Worm (Caenorhabditis elegans) whole organism, early embryonic: ENCODE measurements around the gene F41E6.15.

Source experiments
- B0310.2 ChIP-seq: sonication (generic microtip); optimal IDR thresholded peaks from 2 replicates; lab custom pipeline; 2016; ENCODE audit warnings: mild to moderate bottlenecking, missing genetic modification characterization, missing compliant biosample characterization
- F13C5.2 ChIP-seq: sonication (generic microtip); optimal IDR thresholded peaks from 2 replicates; lab custom pipeline; 2017; ENCODE audit warnings: mild to moderate bottlenecking, missing genetic modification characterization, inconsistent platforms, missing compliant biosample characterization
- aly-1 ChIP-seq: sonication (generic microtip); optimal IDR thresholded peaks from 2 replicates; lab custom pipeline; 2016; ENCODE audit warnings: missing genetic modification characterization, missing compliant biosample characterization
- ama-1 ChIP-seq: fragments of 150-350 bp; optimal IDR thresholded peaks from 2 replicates; lab custom pipeline; 2014
- ceh-13 ChIP-seq: fragments of 200-800 bp; sonication (Bioruptor generic); optimal IDR thresholded peaks from 2 replicates; lab custom pipeline; 2018; ENCODE audit warnings: mild to moderate bottlenecking, missing genetic modification characterization, missing compliant biosample characterization
- ceh-36 ChIP-seq: sonication (generic microtip); optimal IDR thresholded peaks from 2 replicates; lab custom pipeline; 2016; ENCODE audit warnings: missing genetic modification characterization, inconsistent platforms, missing compliant biosample characterization
- ets-7 ChIP-seq: sonication (generic microtip); optimal IDR thresholded peaks from 2 replicates; lab custom pipeline; 2016; ENCODE audit warnings: missing genotype, missing genetic modification characterization, missing compliant biosample characterization
- flt-1 ChIP-seq: fragments of 200-800 bp; sonication (Bioruptor generic); IDR thresholded peaks from 2 replicates; pipeline ENCODE4 v1.3.6; 2022; ENCODE audit warnings: missing genetic modification characterization, missing compliant biosample characterization
- hmbx-1 ChIP-seq: sonication (generic microtip); optimal IDR thresholded peaks from 2 replicates; lab custom pipeline; 2016; ENCODE audit warnings: mild to moderate bottlenecking, missing genetic modification characterization, missing compliant biosample characterization
- hmg-4 ChIP-seq: fragments of 200-800 bp; sonication (Bioruptor generic); optimal IDR thresholded peaks from 2 replicates; lab custom pipeline; 2018; ENCODE audit warnings: mild to moderate bottlenecking, missing genetic modification characterization, missing compliant biosample characterization
- hnd-1 ChIP-seq: sonication (generic microtip); optimal IDR thresholded peaks from 2 replicates; lab custom pipeline; 2016; ENCODE audit warnings: missing genetic modification characterization, missing compliant biosample characterization
- pes-1 ChIP-seq: fragments of 200-800 bp; sonication (Bioruptor generic); IDR thresholded peaks from 2 replicates; pipeline ENCODE4 v1.3.6; 2022; ENCODE audit warnings: missing genetic modification reagents, missing genetic modification characterization, missing compliant biosample characterization
- scrt-1 ChIP-seq: fragments of 200-800 bp; sonication (Bioruptor generic); IDR thresholded peaks from 2 replicates; pipeline ENCODE4 v1.3.6; 2022; ENCODE audit warnings: missing genetic modification characterization, missing compliant biosample characterization
- sea-1 ChIP-seq: fragments of 200-800 bp; sonication (Bioruptor generic); conservative IDR thresholded peaks from 2 replicates; pipeline ENCODE4 v1.3.6; 2022; ENCODE audit warnings: missing genetic modification characterization, missing compliant biosample characterization
- tbx-11 ChIP-seq: fragments of 200-800 bp; sonication (Bioruptor generic); IDR thresholded peaks from 2 replicates; pipeline ENCODE4 v1.3.6; 2022; ENCODE audit warnings: missing genetic modification characterization, missing compliant biosample characterization
- tbx-37 ChIP-seq: fragments of 200-800 bp; sonication (Bioruptor generic); conservative IDR thresholded peaks from 2 replicates; pipeline ENCODE4 v1.3.6; 2022; ENCODE audit warnings: missing genetic modification reagents, missing genetic modification characterization, missing compliant biosample characterization
- tra-4 ChIP-seq: sonication (generic microtip); optimal IDR thresholded peaks from 2 replicates; lab custom pipeline; 2017; ENCODE audit warnings: missing genetic modification characterization, missing compliant biosample characterization

F41E6.15 gene

ce11 chrV:8606099-8606696, 3.7 kb upstream of the F41E6.15 start, which contains the start of gene vps-60:
Gene vps-60, minus strand, starts transcription at chrV:8606128.
- TF ChIP-seq pes-1 (GFP tag; lab: Robert Waterston, UW) (no peak), ama-1 (lab: Kevin White, UChicago) (no peak), hnd-1 (no peak), ets-7 (peak; percentile 11), ceh-13 (GFP tag; lab: Kevin White, UChicago) (no peak), sea-1 (GFP tag; lab: Robert Waterston, UW) (peak; percentile 28; the same call in 1 of the 2 replicates), flt-1 (GFP tag; lab: Robert Waterston, UW) (peak; percentile 44; the same call in 1 of the 2 replicates), tra-4 (tag; lab: Kevin White, UChicago) (no peak), aly-1 (tag; lab: Kevin White, UChicago) (no peak), scrt-1 (GFP tag; lab: Robert Waterston, UW) (no peak), hmbx-1 (no peak), ceh-36 (tag; lab: Kevin White, UChicago) (no peak), hmg-4 (GFP tag; lab: Kevin White, UChicago) (peak; percentile 61), tbx-11 (GFP tag; lab: Robert Waterston, UW) (no peak), F13C5.2 (tag; lab: Kevin White, UChicago) (peak; percentile 57), tbx-37 (GFP tag; lab: Robert Waterston, UW) (no peak)

ce11 chrV:8603272-8603671, 734 bp upstream of the F41E6.15 start, which contains the start of gene F41E6.5:
Gene F41E6.5, plus strand, starts transcription at chrV:8603480.
- TF ChIP-seq ama-1 (lab: Kevin White, UChicago) (no peak), ets-7 (no peak), scrt-1 (GFP tag; lab: Robert Waterston, UW) (no peak), B0310.2 (tag; lab: Kevin White, UChicago) (no peak), hmbx-1 (no peak), tbx-11 (GFP tag; lab: Robert Waterston, UW) (no peak), aly-1 (tag; lab: Kevin White, UChicago) (no peak), tbx-37 (GFP tag; lab: Robert Waterston, UW) (no peak), hmg-4 (GFP tag; lab: Kevin White, UChicago) (no peak), ceh-13 (GFP tag; lab: Kevin White, UChicago) (no peak), sea-1 (GFP tag; lab: Robert Waterston, UW) (no peak), hnd-1 (no peak), pes-1 (GFP tag; lab: Robert Waterston, UW) (no peak), flt-1 (GFP tag; lab: Robert Waterston, UW) (no peak), tra-4 (tag; lab: Kevin White, UChicago) (no peak), ceh-36 (tag; lab: Kevin White, UChicago) (no peak), F13C5.2 (tag; lab: Kevin White, UChicago) (no peak)

DNA sequence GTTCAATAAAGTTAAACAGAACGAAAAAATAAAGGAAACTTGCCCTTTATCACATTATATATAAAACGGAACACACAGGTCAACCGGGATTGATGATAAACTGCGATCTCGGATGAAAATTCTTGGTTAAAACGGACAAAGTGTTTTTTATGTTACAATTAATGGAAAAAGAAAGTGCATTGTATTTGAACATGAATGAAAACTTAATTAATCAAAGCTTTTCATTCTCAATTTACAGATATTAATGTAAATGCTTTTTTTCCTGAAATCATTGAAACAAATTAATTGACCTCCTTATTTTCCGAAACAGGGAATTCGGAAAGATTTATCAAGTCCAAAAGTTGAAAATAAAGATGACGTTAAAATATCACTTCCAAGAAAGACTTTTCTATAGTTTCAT, 1.1 kb downstream of the F41E6.15 start, which contains the start of gene F41E6.8:
Gene F41E6.8 (minus strand): TSS at position 101 of the 400 bp plus-strand sequence.
- TF ChIP-seq tbx-11 (GFP tag; lab: Robert Waterston, UW), result no peak
- no peak for TF ChIP-seq ceh-13 (GFP tag; lab: Kevin White, UChicago)
- TF ChIP-seq aly-1 (tag; lab: Kevin White, UChicago), result no peak
- no peak for TF ChIP-seq flt-1 (GFP tag; lab: Robert Waterston, UW)
- TF ChIP-seq B0310.2 (tag; lab: Kevin White, UChicago), result no peak
- no peak for TF ChIP-seq hnd-1
- no peak for TF ChIP-seq F13C5.2 (tag; lab: Kevin White, UChicago)
- TF ChIP-seq scrt-1 (GFP tag; lab: Robert Waterston, UW), result no peak
- no peak for TF ChIP-seq pes-1 (GFP tag; lab: Robert Waterston, UW)

ce11 chrV:8599957-8600356, 2.6 kb downstream of the F41E6.15 start:
- TF ChIP-seq ceh-13 (GFP tag; lab: Kevin White, UChicago) (no peak), pes-1 (GFP tag; lab: Robert Waterston, UW) (no peak), aly-1 (tag; lab: Kevin White, UChicago) (no peak), hmg-4 (GFP tag; lab: Kevin White, UChicago) (no peak), tra-4 (tag; lab: Kevin White, UChicago) (no peak)

DNA sequence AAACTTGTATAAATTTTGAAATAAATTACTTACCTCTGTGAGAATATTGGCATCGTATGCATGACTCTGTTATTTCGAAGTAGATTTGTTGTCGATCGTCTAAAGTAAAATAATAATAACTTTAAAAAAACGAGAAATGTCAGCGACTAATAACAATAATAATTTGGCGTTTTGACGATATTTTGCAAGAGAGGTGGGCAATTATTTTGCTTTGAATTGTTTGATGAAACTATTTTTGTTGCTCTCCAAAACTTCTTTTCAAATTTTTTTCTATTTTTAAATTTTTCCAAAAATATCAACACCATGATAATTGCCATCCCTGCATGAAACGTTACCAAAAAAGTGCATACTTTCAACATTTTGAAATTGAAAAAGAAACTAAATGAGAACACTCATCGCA, 3.3 kb downstream of the F41E6.15 start, which contains the start of gene F41E6.7:
Gene F41E6.7 (minus strand): TSS at position 101 of the 400 bp plus-strand sequence.
- TF ChIP-seq ceh-13 (GFP tag; lab: Kevin White, UChicago), result no peak
- TF ChIP-seq scrt-1 (GFP tag; lab: Robert Waterston, UW), result no peak
- TF ChIP-seq tbx-37 (GFP tag; lab: Robert Waterston, UW), result no peak
- no peak for TF ChIP-seq sea-1 (GFP tag; lab: Robert Waterston, UW)
- no peak for TF ChIP-seq hnd-1
- no peak for TF ChIP-seq ceh-36 (tag; lab: Kevin White, UChicago)
- TF ChIP-seq F13C5.2 (tag; lab: Kevin White, UChicago), result no peak
- no peak for TF ChIP-seq hmbx-1
- TF ChIP-seq ama-1 (lab: Kevin White, UChicago), result no peak
- no peak for TF ChIP-seq hmg-4 (GFP tag; lab: Kevin White, UChicago)
- no peak for TF ChIP-seq B0310.2 (tag; lab: Kevin White, UChicago)
- TF ChIP-seq tbx-11 (GFP tag; lab: Robert Waterston, UW), result no peak
- no peak for TF ChIP-seq ets-7
- TF ChIP-seq flt-1 (GFP tag; lab: Robert Waterston, UW), result no peak
- no peak for TF ChIP-seq aly-1 (tag; lab: Kevin White, UChicago)
- TF ChIP-seq tra-4 (tag; lab: Kevin White, UChicago), result no peak
- TF ChIP-seq pes-1 (GFP tag; lab: Robert Waterston, UW), result no peak

ce11 chrV:8594105-8594964, 8.2 kb downstream of the F41E6.15 start, which contains the start of gene tag-196:
Gene tag-196, plus strand, starts transcription at chrV:8594914.
- TF ChIP-seq flt-1 (GFP tag; lab: Robert Waterston, UW), result no peak
- TF ChIP-seq tbx-37 (GFP tag; lab: Robert Waterston, UW), result no peak
- no peak for TF ChIP-seq hmg-4 (GFP tag; lab: Kevin White, UChicago)
- TF ChIP-seq hmbx-1, result no peak
- TF ChIP-seq aly-1 (tag; lab: Kevin White, UChicago), result no peak
- TF ChIP-seq F13C5.2 (tag; lab: Kevin White, UChicago), result no peak
- TF ChIP-seq ets-7, result no peak
- TF ChIP-seq tra-4 (tag; lab: Kevin White, UChicago), result no peak
- TF ChIP-seq pes-1 (GFP tag; lab: Robert Waterston, UW), result no peak
- no peak for TF ChIP-seq hnd-1
